Fruit fly (Drosophila melanogaster) whole organism, prepupa: ENCODE results near the gene CG44838.
A peak's percentile ranks its signal among the peaks of the same experiment; 100 is the strongest.

Experiments
- Blimp-1 ChIP-seq: fragments of 200-800 bp; sonication (Bioruptor generic); optimal IDR thresholded peaks from 3 replicates; lab custom pipeline; 2017; ENCODE audit warnings: missing biosample characterization, missing genetic modification characterization, mild to moderate bottlenecking, moderate library complexity, missing genetic modification reagents
- CG10631 ChIP-seq: fragments of 200-800 bp; sonication (Bioruptor generic); optimal IDR thresholded peaks from 2 replicates; lab custom pipeline; 2016; ENCODE audit warnings: missing biosample characterization, missing genetic modification characterization
- CG10669 ChIP-seq: fragments of 200-800 bp; sonication (Bioruptor generic); optimal IDR thresholded peaks from 3 replicates; lab custom pipeline; 2018; ENCODE audit warnings: missing biosample characterization, mild to moderate bottlenecking, missing genetic modification characterization, moderate library complexity
- CG11902 ChIP-seq: fragments of 200-800 bp; sonication (Bioruptor generic); optimal IDR thresholded peaks from 3 replicates; lab custom pipeline; 2016; ENCODE audit warnings: missing biosample characterization, missing genetic modification characterization
- CG15336 ChIP-seq: fragments of 200-800 bp; sonication (Bioruptor generic); IDR thresholded peaks from 2 replicates; pipeline ENCODE4 v1.3.6; 2022; ENCODE audit warnings: missing biosample characterization, missing genetic modification characterization
- CG1621 ChIP-seq: fragments of 200-800 bp; sonication (Bioruptor generic); optimal IDR thresholded peaks from 3 replicates; lab custom pipeline; 2018; ENCODE audit warnings: missing biosample characterization, mild to moderate bottlenecking, missing genetic modification characterization
- CG3032 ChIP-seq: fragments of 200-800 bp; optimal IDR thresholded peaks from 2 replicates; lab custom pipeline; 2019; ENCODE audit warnings: missing biosample characterization, mild to moderate bottlenecking, missing genetic modification characterization, moderate library complexity
- CG31627 ChIP-seq: fragments of 200-800 bp; sonication (Bioruptor generic); optimal IDR thresholded peaks from 3 replicates; lab custom pipeline; 2016; ENCODE audit warnings: missing biosample characterization, missing genetic modification characterization
- CG32006 ChIP-seq: fragments of 200-800 bp; sonication (Bioruptor generic); optimal IDR thresholded peaks from 3 replicates; lab custom pipeline; 2017; ENCODE audit warnings: missing biosample characterization, mild to moderate bottlenecking, missing genetic modification characterization
- CG34406 ChIP-seq: fragments of 200-800 bp; sonication (Bioruptor generic); optimal IDR thresholded peaks from 3 replicates; lab custom pipeline; 2016; ENCODE audit warnings: missing biosample characterization, missing genetic modification characterization
- CG4318 ChIP-seq: fragments of 200-800 bp; sonication (Bioruptor generic); optimal IDR thresholded peaks from 3 replicates; lab custom pipeline; 2017; ENCODE audit warnings: missing biosample characterization, mild to moderate bottlenecking, missing genetic modification characterization
- CG6163 ChIP-seq: fragments of 200-800 bp; sonication (Bioruptor generic); IDR thresholded peaks from 3 replicates; pipeline ENCODE4 v1.3.6; 2022; ENCODE audit warnings: missing biosample characterization, missing genetic modification characterization
- CG6276 ChIP-seq: fragments of 200-800 bp; sonication (Bioruptor generic); optimal IDR thresholded peaks from 2 replicates; lab custom pipeline; 2017; ENCODE audit warnings: missing biosample characterization, mild to moderate bottlenecking, missing genetic modification characterization
- CG6792 ChIP-seq: fragments of 200-800 bp; sonication (Bioruptor generic); optimal IDR thresholded peaks from 3 replicates; lab custom pipeline; 2016; ENCODE audit warnings: missing biosample characterization, missing genetic modification characterization
- CG6808 ChIP-seq: fragments of 200-800 bp; sonication (Bioruptor generic); optimal IDR thresholded peaks from 3 replicates; lab custom pipeline; 2017; ENCODE audit warnings: missing biosample characterization, missing genetic modification characterization, mild to moderate bottlenecking, moderate library complexity, missing genetic modification reagents
- CG7368 ChIP-seq: fragments of 200-800 bp; sonication (Bioruptor generic); optimal IDR thresholded peaks from 3 replicates; lab custom pipeline; 2016; ENCODE audit warnings: missing biosample characterization, missing genetic modification characterization
- CG8119 ChIP-seq: fragments of 200-800 bp; sonication (Bioruptor generic); IDR thresholded peaks from 3 replicates; pipeline ENCODE4 v1.3.6; 2022; ENCODE audit warnings: missing biosample characterization, missing genetic modification characterization
- CG8319 ChIP-seq: fragments of 200-800 bp; sonication (Bioruptor generic); optimal IDR thresholded peaks from 3 replicates; lab custom pipeline; 2016; ENCODE audit warnings: missing biosample characterization, missing genetic modification characterization
- CG8632 ChIP-seq: fragments of 200-800 bp; sonication (Bioruptor generic); optimal IDR thresholded peaks from 3 replicates; lab custom pipeline; 2016; ENCODE audit warnings: missing biosample characterization, missing genetic modification characterization
- CG9139 ChIP-seq: fragments of 200-800 bp; sonication (Bioruptor generic); optimal IDR thresholded peaks from 3 replicates; lab custom pipeline; 2017; ENCODE audit warnings: missing biosample characterization, mild to moderate bottlenecking, missing genetic modification characterization
- Eip75B ChIP-seq: fragments of 200-800 bp; sonication (Bioruptor generic); optimal IDR thresholded peaks from 3 replicates; lab custom pipeline; 2016; ENCODE audit warnings: missing biosample characterization, missing genetic modification characterization
- Eip78C ChIP-seq: fragments of 200-800 bp; sonication (Bioruptor generic); peaks from one replicate; lab custom pipeline; 2016; ENCODE audit warnings: missing biosample characterization, missing genetic modification characterization
- Ets21C ChIP-seq: fragments of 200-800 bp; sonication (Bioruptor generic); optimal IDR thresholded peaks from 3 replicates; lab custom pipeline; 2016; ENCODE audit warnings: missing biosample characterization, missing genetic modification characterization
- Ets96B ChIP-seq: fragments of 200-800 bp; optimal IDR thresholded peaks from 2 replicates; lab custom pipeline; 2019; ENCODE audit warnings: missing biosample characterization, mild to moderate bottlenecking, missing genetic modification characterization, moderate library complexity
- Gug ChIP-seq: fragments of 200-800 bp; sonication (Bioruptor generic); IDR thresholded peaks from 2 replicates; pipeline ENCODE4 v1.3.6; 2022; ENCODE audit warnings: missing biosample characterization, missing genetic modification characterization
- Hr38 ChIP-seq: sonication (Bioruptor generic); optimal IDR thresholded peaks from 2 replicates; lab custom pipeline; 2016; ENCODE audit warnings: missing biosample characterization, missing genetic modification characterization
- Hr39 ChIP-seq: fragments of 200-800 bp; sonication (Bioruptor generic); optimal IDR thresholded peaks from 2 replicates; lab custom pipeline; 2016; ENCODE audit warnings: missing biosample characterization, missing genetic modification characterization
- Hr4 ChIP-seq: fragments of 200-800 bp; sonication (Bioruptor generic); optimal IDR thresholded peaks from 3 replicates; lab custom pipeline; 2016; ENCODE audit warnings: missing biosample characterization, missing genetic modification characterization
- Met ChIP-seq: fragments of 200-800 bp; sonication (Bioruptor generic); optimal IDR thresholded peaks from 3 replicates; lab custom pipeline; 2016; ENCODE audit warnings: missing biosample characterization, missing genetic modification characterization
- Smox ChIP-seq: fragments of 200-800 bp; sonication (Bioruptor generic); optimal IDR thresholded peaks from 3 replicates; lab custom pipeline; 2016; ENCODE audit warnings: missing biosample characterization, missing genetic modification characterization
- Sox102F ChIP-seq: fragments of 200-800 bp; sonication (Bioruptor generic); optimal IDR thresholded peaks from 2 replicates; lab custom pipeline; 2016; ENCODE audit warnings: missing biosample characterization, mild to moderate bottlenecking, missing genetic modification characterization
- Sox14 ChIP-seq: fragments of 200-800 bp; sonication (Bioruptor generic); optimal IDR thresholded peaks from 3 replicates; lab custom pipeline; 2016; ENCODE audit warnings: missing biosample characterization, missing genetic modification characterization
- Sox15 ChIP-seq: fragments of 200-800 bp; sonication (Bioruptor generic); optimal IDR thresholded peaks from 3 replicates; lab custom pipeline; 2016; ENCODE audit warnings: missing biosample characterization, missing genetic modification characterization
- achi ChIP-seq: fragments of 200-800 bp; sonication (Bioruptor generic); optimal IDR thresholded peaks from 3 replicates; lab custom pipeline; 2016; ENCODE audit warnings: missing biosample characterization, missing genetic modification characterization
- acj6 ChIP-seq: fragments of 200-800 bp; sonication (Bioruptor generic); optimal IDR thresholded peaks from 3 replicates; lab custom pipeline; 2016; ENCODE audit warnings: missing biosample characterization, missing genetic modification characterization
- dac ChIP-seq: fragments of 200-800 bp; sonication (Bioruptor generic); optimal IDR thresholded peaks from 2 replicates; lab custom pipeline; 2017; ENCODE audit warnings: missing biosample characterization, mild to moderate bottlenecking, missing genetic modification characterization
- dsx ChIP-seq: fragments of 200-800 bp; optimal IDR thresholded peaks from 3 replicates; lab custom pipeline; 2019; ENCODE audit warnings: missing biosample characterization, mild to moderate bottlenecking, missing genetic modification characterization, moderate library complexity; ENCODE audit not compliant: poor library complexity, severe bottlenecking
- esn ChIP-seq: fragments of 200-800 bp; sonication (Bioruptor generic); optimal IDR thresholded peaks from 2 replicates; lab custom pipeline; 2016; ENCODE audit warnings: missing biosample characterization, mild to moderate bottlenecking, missing genetic modification characterization, moderate library complexity
- fkh ChIP-seq: fragments of 200-800 bp; sonication (Bioruptor generic); optimal IDR thresholded peaks from 3 replicates; lab custom pipeline; 2017; ENCODE audit warnings: missing biosample characterization, mild to moderate bottlenecking, missing genetic modification characterization, moderate library complexity
- lz ChIP-seq: fragments of 200-800 bp; sonication (Bioruptor generic); optimal IDR thresholded peaks from 3 replicates; lab custom pipeline; 2016; ENCODE audit warnings: missing biosample characterization, missing genetic modification characterization
- net ChIP-seq: fragments of 200-800 bp; sonication (Bioruptor generic); optimal IDR thresholded peaks from 3 replicates; lab custom pipeline; 2016; ENCODE audit warnings: missing biosample characterization, missing genetic modification characterization
- pdm3 ChIP-seq: fragments of 200-800 bp; sonication (Bioruptor generic); optimal IDR thresholded peaks from 3 replicates; lab custom pipeline; 2016; ENCODE audit warnings: missing biosample characterization, missing genetic modification characterization
- salr ChIP-seq, 2 experiments: fragments of 200-800 bp; sonication (Bioruptor generic); optimal IDR thresholded peaks; 3 replicates each; lab custom pipeline; 2016 to 2018; ENCODE audit warnings: missing biosample characterization in 2 of 2, missing genetic modification characterization in 2 of 2, mild to moderate bottlenecking in 1 of 2
- spab ChIP-seq: fragments of 200-800 bp; sonication (Bioruptor generic); optimal IDR thresholded peaks from 2 replicates; lab custom pipeline; 2017; ENCODE audit warnings: missing biosample characterization, mild to moderate bottlenecking, missing genetic modification characterization, missing genetic modification reagents
- ss ChIP-seq, 2 experiments: fragments of 200-800 bp; sonication (Bioruptor generic); optimal IDR thresholded peaks; 2 replicates in 1 of 2; 3 replicates in 1 of 2; lab custom pipeline; 2017 to 2018; ENCODE audit warnings: mild to moderate bottlenecking in 2 of 2, missing biosample characterization in 2 of 2, missing genetic modification characterization in 2 of 2, moderate library complexity in 1 of 2
- svp ChIP-seq: fragments of 200-800 bp; sonication (Bioruptor generic); peaks from one replicate; lab custom pipeline; 2016; ENCODE audit warnings: missing biosample characterization, missing genetic modification characterization
- topi ChIP-seq: fragments of 200-800 bp; sonication (Bioruptor generic); optimal IDR thresholded peaks from 3 replicates; lab custom pipeline; 2016; ENCODE audit warnings: missing biosample characterization, missing genetic modification characterization
- vri ChIP-seq: fragments of 200-800 bp; sonication (Bioruptor generic); optimal IDR thresholded peaks from 3 replicates; lab custom pipeline; 2016; ENCODE audit warnings: missing biosample characterization, mild to moderate bottlenecking, missing genetic modification characterization

CG44838 gene

dm6 chr3L:9432810-9433587 lies 27.9 kb upstream of the CG44838 start:
- TF ChIP-seq dsx (peak; percentile 72), Met (GFP tag; lab: Kevin White, UChicago) (no peak), Sox14 (GFP tag; lab: Kevin White, UChicago) (no peak)

DNA sequence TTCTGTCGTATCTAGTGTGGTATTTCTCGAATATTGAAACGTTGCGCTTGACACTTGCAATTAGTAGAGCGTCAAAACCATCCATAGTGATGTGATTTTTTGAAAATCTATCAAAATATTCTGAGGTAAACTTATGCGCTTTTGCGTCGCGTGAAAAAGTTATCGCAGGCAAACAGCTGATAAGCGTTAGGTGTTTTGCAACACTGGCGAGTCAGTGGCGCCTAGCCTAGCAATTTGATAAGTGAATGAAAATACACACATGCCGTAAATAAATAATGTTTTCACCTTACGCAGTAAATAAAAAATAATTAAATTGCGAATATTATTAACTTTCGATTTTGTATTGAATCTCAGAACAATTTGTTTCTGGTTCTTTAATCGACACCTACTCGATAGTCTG lies 25.5 kb upstream of the CG44838 start, which contains the start of gene CG42526:
CG42526 (minus strand) TSS at position 85 of the 400 bp plus-strand sequence.
- no peak for TF ChIP-seq CG6808
- no peak for TF ChIP-seq CG1621 (tag; lab: Kevin White, UChicago)
- no peak for TF ChIP-seq Ets21C
- peak; percentile 71 for TF ChIP-seq Hr39
- no peak for TF ChIP-seq CG9139 (GFP tag; lab: Kevin White, UChicago)
- TF ChIP-seq Met (GFP tag; lab: Kevin White, UChicago) = peak; percentile 63
- TF ChIP-seq Smox (GFP tag; lab: Kevin White, UChicago) = no peak
- peak; percentile 78 for TF ChIP-seq esn
- TF ChIP-seq Hr4 (GFP tag; lab: Kevin White, UChicago) = peak; percentile 79
- no peak for TF ChIP-seq spab (GFP tag; lab: Kevin White, UChicago)
- no peak for TF ChIP-seq CG11902 (GFP tag; lab: Kevin White, UChicago)
- TF ChIP-seq salr (GFP tag; optimal IDR thresholded peaks at IDR 0.05; lab: Kevin White, UChicago) = peak in 1 of 2 experiments; percentile 43
- no peak for TF ChIP-seq CG10669 (GFP tag; lab: Kevin White, UChicago)
- TF ChIP-seq vri (GFP tag; lab: Kevin White, UChicago) = peak; percentile 41
- TF ChIP-seq CG4318 (GFP tag; lab: Kevin White, UChicago) = no peak
- TF ChIP-seq dsx = no peak
- TF ChIP-seq CG6792 (GFP tag; lab: Kevin White, UChicago) = peak; percentile 12
- TF ChIP-seq svp (GFP tag; lab: Kevin White, UChicago) = peak; percentile 77
- TF ChIP-seq Eip75B (GFP tag; lab: Kevin White, UChicago) = peak; percentile 59
- TF ChIP-seq CG7368 (GFP tag; lab: Kevin White, UChicago) = no peak
- peak; percentile 24 for TF ChIP-seq CG3032 (tag; lab: Kevin White, UChicago)
- no peak for TF ChIP-seq CG34406
- no peak for TF ChIP-seq dac
- TF ChIP-seq achi (GFP tag; lab: Kevin White, UChicago) = peak; percentile 65
- no peak for TF ChIP-seq Blimp-1 (GFP tag; lab: Kevin White, UChicago)
- peak; percentile 56 for TF ChIP-seq CG32006 (GFP tag; lab: Kevin White, UChicago)
- peak; percentile 58 for TF ChIP-seq Sox14 (GFP tag; lab: Kevin White, UChicago)
- TF ChIP-seq CG8319 (GFP tag; lab: Kevin White, UChicago) = no peak
- peak; percentile 51 for TF ChIP-seq acj6
- peak; percentile 57 for TF ChIP-seq CG15336
- TF ChIP-seq Sox15 (GFP tag; lab: Kevin White, UChicago) = peak; percentile 28
- TF ChIP-seq Eip78C = peak; percentile 61
- peak; percentile 32 for TF ChIP-seq net (GFP tag; lab: Kevin White, UChicago)
- TF ChIP-seq CG6276 (GFP tag; lab: Kevin White, UChicago) = no peak
- TF ChIP-seq CG10631 (GFP tag; lab: Kevin White, UChicago) = no peak
- peak; percentile 33 for TF ChIP-seq topi (GFP tag; lab: Kevin White, UChicago)
- peak; percentile 35; the same call in 1 of the 3 replicates for TF ChIP-seq CG8119 (GFP tag; lab: Robert Waterston, UW)
- TF ChIP-seq CG8632 (GFP tag; lab: Kevin White, UChicago) = peak; percentile 14
- TF ChIP-seq CG31627 (GFP tag; lab: Kevin White, UChicago) = peak; percentile 67
- no peak for TF ChIP-seq Ets96B (tag; lab: Kevin White, UChicago)
- no peak for TF ChIP-seq Gug (GFP tag; lab: Robert Waterston, UW)
- TF ChIP-seq CG6163 (GFP tag; lab: Robert Waterston, UW) = no peak
- peak; percentile 75 for TF ChIP-seq pdm3
- peak; percentile 60 for TF ChIP-seq Sox102F
- no peak for TF ChIP-seq ss (GFP tag; optimal IDR thresholded peaks at IDR 0.05; lab: Kevin White, UChicago)
- TF ChIP-seq lz (GFP tag; lab: Kevin White, UChicago) = peak; percentile 57
- no peak for TF ChIP-seq Hr38 (GFP tag; lab: Kevin White, UChicago)
- TF ChIP-seq fkh = no peak
